Worm (Caenorhabditis elegans): ENCODE results near the gene spig-6.
A peak's percentile ranks its signal among the peaks of the same experiment; 100 is the strongest.
"Not testable (repeated sequence)": the region's sequence is repeated elsewhere in the genome, so short reads cannot be mapped to it uniquely, and the experiment has no call there.

spig-6 gene

ce11 chrV:16499006-16499405 lies 17.6 kb downstream of the spig-6 start, which contains the start of gene F36D3.1:
F36D3.1 (plus strand) TSS chrV:16499352.
- no peak for TF ChIP-seq ceh-30 (tag; optimal IDR thresholded peaks at IDR 0.05)
- TF ChIP-seq ceh-31 (tag; optimal IDR thresholded peaks at IDR 0.05): no peak
- peak; percentile 37 for TF ChIP-seq nfya-1 (tag; optimal IDR thresholded peaks at IDR 0.05)

DNA sequence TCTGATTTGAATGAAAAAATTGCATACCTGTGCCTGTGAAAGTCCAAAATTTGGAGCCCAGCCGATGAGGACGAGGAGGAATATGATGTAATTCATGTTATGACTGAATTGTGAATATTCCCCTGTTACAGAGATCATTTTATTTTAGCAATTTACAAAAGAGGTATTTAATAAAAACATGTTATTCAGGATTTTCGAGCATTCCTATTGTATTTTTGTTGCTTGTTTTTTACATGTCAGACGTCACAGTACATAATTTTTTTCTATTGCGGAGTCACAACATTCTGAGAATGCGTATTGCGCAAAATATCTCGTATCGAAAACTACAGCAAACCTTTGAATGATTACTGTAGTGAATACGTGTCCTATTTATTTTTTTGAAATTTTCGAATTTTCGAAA lies 21.8 kb downstream of the spig-6 start, which contains the start of gene F36D3.14:
Gene F36D3.14 (minus strand): TSS at position 101 of the 400 bp plus-strand sequence.
- no peak for TF ChIP-seq ahr-1 (tag; optimal IDR thresholded peaks at IDR 0.05)
- TF ChIP-seq che-1 (tag; optimal IDR thresholded peaks at IDR 0.05): no peak
- TF ChIP-seq dve-1 (tag; optimal IDR thresholded peaks at IDR 0.05): no peak

ce11 chrV:16505828-16506227 lies 24.4 kb downstream of the spig-6 start, which contains the start of gene nhr-54:
nhr-54 (minus strand) TSS chrV:16505928.
- TF ChIP-seq pros-1 (tag; optimal IDR thresholded peaks at IDR 0.05) (no peak), fax-1 (tag; optimal IDR thresholded peaks at IDR 0.05) (no peak), fkh-6 (tag; optimal IDR thresholded peaks at IDR 0.05) (no peak)

DNA sequence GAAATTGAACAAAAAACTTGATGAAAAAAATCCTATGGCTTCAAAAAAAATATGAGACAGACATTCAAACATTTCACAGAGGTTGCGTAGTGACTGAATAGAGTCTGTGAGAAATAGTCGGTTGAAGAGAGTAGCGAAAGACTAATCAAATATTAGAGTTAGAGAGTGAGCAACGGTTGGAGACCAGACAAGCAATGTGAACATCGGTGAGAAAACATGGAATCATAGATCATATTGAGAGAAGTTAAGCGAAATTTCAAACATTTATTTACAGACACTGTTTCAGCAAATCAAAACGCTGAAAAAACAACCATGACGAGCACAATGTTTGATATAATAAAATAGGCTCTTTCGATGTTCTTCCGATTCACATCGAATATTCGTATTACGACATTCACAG lies 25.3 kb downstream of the spig-6 start:
- TF ChIP-seq C08G9.2 (tag; optimal IDR thresholded peaks at IDR 0.05): no peak
- TF ChIP-seq hlh-30 (tag; optimal IDR thresholded peaks at IDR 0.05; ENCODE audit: insufficient read depth): no peak
- TF ChIP-seq ama-1 (optimal IDR thresholded peaks at IDR 0.05): no peak
- TF ChIP-seq dve-1 (tag; optimal IDR thresholded peaks at IDR 0.05): no peak

ce11 chrV:16508667-16509066 lies 27.3 kb downstream of the spig-6 start, which contains the start of gene srr-3:
srr-3 (minus strand) TSS chrV:16508767.
- TF ChIP-seq hlh-6 (tag; optimal IDR thresholded peaks at IDR 0.05): no peak
- no peak for TF ChIP-seq fkh-10 (GFP tag; optimal IDR thresholded peaks at IDR 0.05)
- TF ChIP-seq fax-1 (tag; optimal IDR thresholded peaks at IDR 0.05): no peak
- no peak for TF ChIP-seq lin-11 (tag; optimal IDR thresholded peaks at IDR 0.05)
- TF ChIP-seq dve-1 (tag; optimal IDR thresholded peaks at IDR 0.05): no peak
- TF ChIP-seq mec-3 (tag; optimal IDR thresholded peaks at IDR 0.05; ENCODE audit: borderline replicate concordance): no peak

ce11 chrV:16515140-16515539 lies 33.8 kb downstream of the spig-6 start, which contains the start of gene F36D3.5:
F36D3.5 (minus strand) TSS chrV:16515240.
- not testable (repeated sequence) for TF ChIP-seq pag-3 (tag; optimal IDR thresholded peaks at IDR 0.05; ENCODE audit: borderline replicate concordance); nhr-11 (tag; optimal IDR thresholded peaks at IDR 0.05); ceh-14 (tag; optimal IDR thresholded peaks at IDR 0.05)

- no peak for TF ChIP-seq npax-4 (tag; optimal IDR thresholded peaks at IDR 0.05)
- no peak for TF ChIP-seq rnt-1 (tag; optimal IDR thresholded peaks at IDR 0.05)
- no peak for TF ChIP-seq K02D7.2 (tag; optimal IDR thresholded peaks at IDR 0.05)
- no peak for TF ChIP-seq nhr-11 (tag; optimal IDR thresholded peaks at IDR 0.05)
- no peak for TF ChIP-seq ceh-19 (GFP tag; optimal IDR thresholded peaks at IDR 0.05)
- no peak for TF ChIP-seq mec-3 (tag; optimal IDR thresholded peaks at IDR 0.05; ENCODE audit: borderline replicate concordance)
- no peak for TF ChIP-seq fkh-10 (GFP tag; optimal IDR thresholded peaks at IDR 0.05)
Observed at ce11 chrV:16517619-16518018, 36.2 kb downstream of the spig-6 start, which contains the start of gene F36D3.4. F36D3.4 (minus strand) TSS chrV:16517719.

DNA sequence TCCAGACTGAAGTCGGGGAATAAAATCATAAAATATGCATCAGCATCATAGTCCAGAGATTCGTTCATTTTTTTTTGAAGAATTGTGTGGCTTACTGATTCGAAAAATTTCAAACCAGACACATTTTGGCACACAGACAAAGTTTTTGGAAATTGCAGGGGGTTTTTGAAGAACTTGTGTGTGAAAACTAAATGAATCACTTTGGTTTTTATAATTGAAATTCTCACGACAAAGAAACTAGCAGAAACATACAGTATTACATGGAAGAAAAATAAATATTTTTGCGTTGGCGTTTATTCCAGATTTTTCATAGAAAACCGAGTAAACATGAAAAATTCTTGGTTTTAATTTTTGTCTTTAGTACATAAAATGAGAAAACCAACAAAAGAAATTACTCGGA lies 40.9 kb downstream of the spig-6 start, which contains the start of gene srw-34:
Gene srw-34 (minus strand): TSS at position 101 of the 400 bp plus-strand sequence.
- TF ChIP-seq C08G9.2 (tag; optimal IDR thresholded peaks at IDR 0.05) (no peak), gmeb-2 (tag; optimal IDR thresholded peaks at IDR 0.05) (no peak), ref-2 (tag; optimal IDR thresholded peaks at IDR 0.05) (no peak), ama-1 (optimal IDR thresholded peaks at IDR 0.05) (no peak), fkh-6 (tag; optimal IDR thresholded peaks at IDR 0.05) (no peak), unc-42 (tag; optimal IDR thresholded peaks at IDR 0.05) (no peak), rnt-1 (tag; optimal IDR thresholded peaks at IDR 0.05) (no peak), ceh-31 (tag; optimal IDR thresholded peaks at IDR 0.05) (no peak), hlh-8 (tag; optimal IDR thresholded peaks at IDR 0.05) (no peak)

All from whole organism, late embryonic.